Worm (Caenorhabditis elegans) whole organism, L3 larva: ENCODE results near the gene wdr-46.

Experiments
- R02D3.7 ChIP-seq: fragments of 150-350 bp; optimal IDR thresholded peaks from 2 replicates; lab custom pipeline; 2014; ENCODE audit warnings: missing biosample characterization, missing genetic modification characterization
- ZK546.5 ChIP-seq: sonication (generic microtip); optimal IDR thresholded peaks from 2 replicates; lab custom pipeline; 2017; ENCODE audit warnings: missing biosample characterization, missing genetic modification characterization
- aly-2 ChIP-seq: fragments of 150-350 bp; optimal IDR thresholded peaks from 2 replicates; lab custom pipeline; 2014; ENCODE audit warnings: missing biosample characterization, missing genetic modification characterization
- ama-1 ChIP-seq: fragments of 150-350 bp; optimal IDR thresholded peaks from 2 replicates; lab custom pipeline; 2018
- ceh-28 ChIP-seq: fragments of 150-350 bp; optimal IDR thresholded peaks from 2 replicates; lab custom pipeline; 2014; ENCODE audit warnings: missing biosample characterization, missing genetic modification reagents, missing genetic modification characterization
- ceh-82 ChIP-seq: fragments of 150-350 bp; optimal IDR thresholded peaks from 2 replicates; lab custom pipeline; 2014; ENCODE audit warnings: missing biosample characterization, missing genetic modification characterization
- ceh-9 ChIP-seq: sonication (generic microtip); optimal IDR thresholded peaks from 2 replicates; lab custom pipeline; 2018; ENCODE audit warnings: missing biosample characterization, missing genetic modification characterization
- daf-12 ChIP-seq: fragments of 150-350 bp; optimal IDR thresholded peaks from 2 replicates; lab custom pipeline; 2014; ENCODE audit warnings: missing biosample characterization, missing genetic modification reagents, missing genetic modification characterization
- egl-27 ChIP-seq: sonication (generic microtip); optimal IDR thresholded peaks from 4 replicates; lab custom pipeline; 2017; ENCODE audit warnings: missing biosample characterization, missing genetic modification reagents, missing genetic modification characterization
- egl-5 ChIP-seq: fragments of 150-350 bp; optimal IDR thresholded peaks from 2 replicates; lab custom pipeline; 2017; ENCODE audit warnings: missing biosample characterization, missing genetic modification reagents, missing genetic modification characterization, inconsistent platforms
- elt-1 ChIP-seq: fragments of 150-350 bp; optimal IDR thresholded peaks from 2 replicates; lab custom pipeline; 2014; ENCODE audit warnings: missing biosample characterization, missing genetic modification characterization
- elt-2 ChIP-seq: sonication (generic microtip); optimal IDR thresholded peaks from 2 replicates; lab custom pipeline; 2016; ENCODE audit warnings: missing genetic modification reagents, mild to moderate bottlenecking, missing genetic modification characterization, missing compliant biosample characterization
- elt-3 ChIP-seq, 3 experiments: fragments of 150-350 bp in 1 of 3; sonication (generic microtip) in 2 of 3; optimal IDR thresholded peaks; 2 replicates in 2 of 3; 4 replicates in 1 of 3; lab custom pipeline; 2014 to 2017; ENCODE audit warnings: missing biosample characterization in 3 of 3, missing genetic modification characterization in 3 of 3
- eor-1 ChIP-seq, 2 experiments: fragments of 150-350 bp; optimal IDR thresholded peaks; 2 replicates each; lab custom pipeline; 2014 to 2018; ENCODE audit warnings: missing biosample characterization in 2 of 2, missing genetic modification characterization in 2 of 2
- fkh-10 ChIP-seq: sonication (generic microtip); optimal IDR thresholded peaks from 2 replicates; lab custom pipeline; 2017; ENCODE audit warnings: missing biosample characterization, missing genetic modification reagents, missing genetic modification characterization
- fkh-2 ChIP-seq: fragments of 150-350 bp; optimal IDR thresholded peaks from 2 replicates; lab custom pipeline; 2014; ENCODE audit warnings: missing biosample characterization, missing genetic modification reagents, missing genetic modification characterization
- fos-1 ChIP-seq: fragments of 150-350 bp; optimal IDR thresholded peaks from 2 replicates; lab custom pipeline; 2014; ENCODE audit warnings: missing biosample characterization, missing genetic modification characterization
- hmg-11 ChIP-seq: sonication (generic microtip); optimal IDR thresholded peaks from 2 replicates; lab custom pipeline; 2016; ENCODE audit warnings: missing genetic modification characterization, missing compliant biosample characterization
- jun-1 ChIP-seq: fragments of 150-350 bp; optimal IDR thresholded peaks from 2 replicates; lab custom pipeline; 2014; ENCODE audit warnings: missing biosample characterization, missing genetic modification reagents, missing genetic modification characterization
- lin-15B ChIP-seq: fragments of 150-350 bp; optimal IDR thresholded peaks from 2 replicates; lab custom pipeline; 2014; ENCODE audit warnings: missing biosample characterization, missing genetic modification characterization
- lin-39 ChIP-seq: fragments of 150-350 bp; optimal IDR thresholded peaks from 2 replicates; lab custom pipeline; 2018; ENCODE audit warnings: missing biosample characterization, missing genetic modification reagents, missing genetic modification characterization
- lsy-12 ChIP-seq: sonication (generic microtip); optimal IDR thresholded peaks from 2 replicates; lab custom pipeline; 2016; ENCODE audit warnings: mild to moderate bottlenecking, missing genetic modification characterization, missing compliant biosample characterization
- mdl-1 ChIP-seq: fragments of 150-350 bp; optimal IDR thresholded peaks from 2 replicates; lab custom pipeline; 2014; ENCODE audit warnings: missing biosample characterization, missing genetic modification characterization
- nfya-1 ChIP-seq: sonication (generic microtip); optimal IDR thresholded peaks from 2 replicates; lab custom pipeline; 2017; ENCODE audit warnings: missing genetic modification characterization, mild to moderate bottlenecking, missing compliant biosample characterization, antibody characterized with exemption, moderate library complexity; ENCODE audit not compliant: insufficient read depth
- nhr-11 ChIP-seq: fragments of 150-350 bp; optimal IDR thresholded peaks from 2 replicates; lab custom pipeline; 2014; ENCODE audit warnings: missing biosample characterization, missing genetic modification characterization
- nhr-12 ChIP-seq: fragments of 150-350 bp; optimal IDR thresholded peaks from 2 replicates; lab custom pipeline; 2014; ENCODE audit warnings: missing biosample characterization, missing genetic modification characterization
- nhr-23 ChIP-seq: fragments of 150-350 bp; optimal IDR thresholded peaks from 2 replicates; lab custom pipeline; 2014; ENCODE audit warnings: missing biosample characterization, missing genetic modification reagents, missing genetic modification characterization
- nhr-25 ChIP-seq: sonication (generic microtip); optimal IDR thresholded peaks from 2 replicates; lab custom pipeline; 2017; ENCODE audit warnings: missing biosample characterization, missing genetic modification characterization
- nhr-28 ChIP-seq: fragments of 150-350 bp; optimal IDR thresholded peaks from 2 replicates; lab custom pipeline; 2014; ENCODE audit warnings: missing biosample characterization, missing genetic modification characterization
- nhr-43 ChIP-seq: sonication (generic microtip); optimal IDR thresholded peaks from 2 replicates; lab custom pipeline; 2016; ENCODE audit warnings: mild to moderate bottlenecking, missing genetic modification characterization, missing compliant biosample characterization; ENCODE audit not compliant: poor library complexity, severe bottlenecking
- nhr-67 ChIP-seq: fragments of 150-350 bp; optimal IDR thresholded peaks from 2 replicates; lab custom pipeline; 2014; ENCODE audit warnings: missing biosample characterization, missing genetic modification characterization
- nhr-76 ChIP-seq: fragments of 150-350 bp; sonication (generic microtip); optimal IDR thresholded peaks from 5 replicates; lab custom pipeline; 2014; ENCODE audit warnings: missing biosample characterization, missing genetic modification characterization
- nhr-77 ChIP-seq: fragments of 150-350 bp; optimal IDR thresholded peaks from 2 replicates; lab custom pipeline; 2014; ENCODE audit warnings: missing biosample characterization, missing genetic modification characterization
- pqm-1 ChIP-seq: fragments of 150-350 bp; optimal IDR thresholded peaks from 2 replicates; lab custom pipeline; 2017; ENCODE audit warnings: missing biosample characterization, missing genetic modification characterization, inconsistent platforms
- skn-1 ChIP-seq: fragments of 150-350 bp; optimal IDR thresholded peaks from 2 replicates; lab custom pipeline; 2014; ENCODE audit warnings: missing biosample characterization, missing genetic modification characterization
- snpc-4 ChIP-seq: fragments of 150-350 bp; optimal IDR thresholded peaks from 2 replicates; lab custom pipeline; 2014; ENCODE audit warnings: missing biosample characterization, missing genetic modification characterization
- tbx-2 ChIP-seq: sonication (generic microtip); optimal IDR thresholded peaks from 2 replicates; lab custom pipeline; 2016; ENCODE audit warnings: mild to moderate bottlenecking, missing genetic modification characterization, missing compliant biosample characterization
- unc-62 ChIP-seq: fragments of 150-350 bp; sonication (generic microtip); optimal IDR thresholded peaks from 4 replicates; lab custom pipeline; 2014; ENCODE audit warnings: missing biosample characterization, missing genetic modification reagents, missing genetic modification characterization

Gene wdr-46

DNA sequence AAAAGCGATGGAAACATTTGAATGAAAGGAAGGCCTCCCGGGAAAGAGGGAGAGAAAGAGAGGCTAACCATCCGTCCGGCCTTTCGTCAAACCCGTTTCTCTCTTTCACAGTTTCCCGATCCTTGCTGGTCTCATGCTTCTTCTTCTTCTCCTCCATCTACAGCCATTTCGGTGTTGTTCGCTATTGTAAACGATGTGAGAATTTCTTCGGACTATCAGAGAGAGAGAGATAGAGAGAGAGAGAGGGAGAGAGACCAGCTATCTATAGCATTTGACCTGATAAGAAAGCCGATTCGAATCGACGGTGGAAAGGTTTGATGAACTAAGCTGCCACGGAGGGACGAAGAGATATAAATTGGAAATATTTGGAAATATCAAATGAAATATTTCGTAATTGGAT is 31.4 kb downstream of the wdr-46 start (continued):
- TF ChIP-seq fkh-2 (tag; lab: Kevin White, UChicago) = no peak

DNA sequence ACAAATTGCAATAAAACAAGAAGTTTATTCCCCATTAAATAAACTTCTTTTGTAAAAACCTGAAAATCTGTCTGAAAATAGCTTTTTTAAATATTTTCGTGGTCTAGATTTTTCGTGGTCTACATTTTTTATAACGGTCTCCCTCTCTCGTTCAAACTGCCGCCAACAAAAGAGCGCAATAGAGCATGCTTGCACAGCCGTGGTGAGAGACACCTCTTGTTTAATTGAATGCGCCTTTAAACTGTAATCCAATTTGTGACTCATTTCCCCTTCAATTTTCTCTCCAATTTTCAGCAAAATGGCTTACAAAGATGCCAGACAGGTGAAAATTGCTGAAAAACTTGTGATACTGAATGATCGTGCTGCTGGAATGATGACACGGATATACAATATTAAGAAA is 32.1 kb downstream of the wdr-46 start, which contains the start of gene gex-3:
TSS of gene gex-3 (plus strand) at position 295 of the 400 bp plus-strand sequence.
- peak; percentile 37 for TF ChIP-seq skn-1 (tag; lab: Kevin White, UChicago)
- peak; percentile 89 for TF ChIP-seq nhr-25 (tag; lab: Kevin White, UChicago)
- peak; percentile 81 for TF ChIP-seq fkh-10 (GFP tag; lab: Kevin White, UChicago)
- TF ChIP-seq ama-1 (lab: Kevin White, UChicago) = peak; percentile 3
- TF ChIP-seq elt-1 (tag; lab: Kevin White, UChicago) = no peak
- peak; percentile 63 for TF ChIP-seq pqm-1 (tag; lab: Kevin White, UChicago)
- peak; percentile 85 for TF ChIP-seq nhr-23 (tag; lab: Kevin White, UChicago)
- TF ChIP-seq R02D3.7 (tag; lab: Kevin White, UChicago) = peak; percentile 55
- no peak for TF ChIP-seq eor-1 (tag; optimal IDR thresholded peaks at IDR 0.05; lab: Kevin White, UChicago)
- peak; percentile 64 for TF ChIP-seq nhr-43 (tag; lab: Kevin White, UChicago)
- peak; percentile 97 for TF ChIP-seq lin-15B (tag; lab: Kevin White, UChicago)
- no peak for TF ChIP-seq fkh-2 (tag; lab: Kevin White, UChicago)
- TF ChIP-seq ceh-9 = no peak
- TF ChIP-seq ceh-82 = peak; percentile 6
- TF ChIP-seq elt-3 (tag; optimal IDR thresholded peaks at IDR 0.05; lab: Kevin White, UChicago) = no peak
- peak; percentile 9 for TF ChIP-seq nhr-11 (tag; lab: Kevin White, UChicago)
- TF ChIP-seq snpc-4 = peak; percentile 66
- TF ChIP-seq fos-1 (tag; lab: Kevin White, UChicago) = no peak
- TF ChIP-seq ceh-28 (tag; lab: Kevin White, UChicago) = peak; percentile 46
- TF ChIP-seq elt-2 (tag; lab: Kevin White, UChicago) = peak; percentile 48
- peak; percentile 30 for TF ChIP-seq jun-1 (tag; lab: Kevin White, UChicago)
- TF ChIP-seq lin-39 (tag; lab: Kevin White, UChicago) = peak; percentile 98
- TF ChIP-seq hmg-11 (tag; lab: Kevin White, UChicago) = peak; percentile 57
- no peak for TF ChIP-seq egl-27
- TF ChIP-seq egl-5 (tag; lab: Kevin White, UChicago) = peak; percentile 91
- no peak for TF ChIP-seq nhr-67 (tag; lab: Kevin White, UChicago)
- TF ChIP-seq nfya-1 (tag; lab: Kevin White, UChicago) = peak; percentile 92
- TF ChIP-seq daf-12 (tag; lab: Kevin White, UChicago) = no peak
- TF ChIP-seq unc-62 (GFP tag; lab: Kevin White, UChicago) = no peak
- TF ChIP-seq, all 47 proteins: peak for 19

ce11 chrIV:12408625-12409024 is 36.6 kb downstream of the wdr-46 start, which contains the start of gene dsb-1:
dsb-1 (plus strand) TSS chrIV:12408925.
- TF ChIP-seq nhr-12 (tag; lab: Kevin White, UChicago) (no peak), egl-27 (no peak), lsy-12 (tag; lab: Kevin White, UChicago) (no peak), tbx-2 (tag; lab: Kevin White, UChicago) (no peak), mdl-1 (no peak), unc-62 (GFP tag; lab: Kevin White, UChicago) (no peak), nhr-28 (tag; lab: Kevin White, UChicago) (no peak), nhr-77 (no peak), ceh-82 (no peak), daf-12 (tag; lab: Kevin White, UChicago) (no peak)

DNA sequence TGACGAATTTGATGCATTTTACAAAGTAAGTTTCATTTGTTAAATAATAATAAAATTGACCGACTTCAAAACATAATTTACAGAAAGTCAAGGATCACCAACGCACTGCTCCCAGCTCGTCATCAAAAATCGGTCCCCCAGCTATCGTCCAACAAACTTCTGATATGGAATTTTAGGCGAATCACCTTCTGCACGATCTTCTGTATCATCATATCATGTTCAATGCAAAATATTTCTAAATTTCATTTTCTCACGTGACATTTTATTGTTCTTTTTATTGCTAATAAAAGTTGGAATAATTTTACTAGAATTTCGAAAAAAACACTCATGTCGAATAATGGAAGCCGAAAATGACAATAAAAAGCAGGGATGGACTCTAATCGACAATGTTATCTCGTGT is 38.1 kb downstream of the wdr-46 start, which contains the start of gene acl-13:
TSS of gene acl-13 (plus strand) at position 301 of the 400 bp plus-strand sequence.
- TF ChIP-seq nhr-25 (tag; lab: Kevin White, UChicago) (no peak), lin-39 (tag; lab: Kevin White, UChicago) (no peak), mdl-1 (no peak), ZK546.5 (no peak), fos-1 (tag; lab: Kevin White, UChicago) (no peak), nhr-76 (tag; lab: Kevin White, UChicago) (no peak), aly-2 (no peak), tbx-2 (tag; lab: Kevin White, UChicago) (no peak), fkh-10 (GFP tag; lab: Kevin White, UChicago) (no peak), nhr-12 (tag; lab: Kevin White, UChicago) (no peak)
- TF ChIP-seq, all 47 proteins: peak for 0
